Worm (Caenorhabditis elegans) whole organism, L2 larva: ENCODE results near the gene ZK666.11.

Source experiments
- C34F6.9 ChIP-seq: fragments of 150-350 bp; optimal IDR thresholded peaks from 2 replicates; lab custom pipeline; 2014; ENCODE audit warnings: missing biosample characterization, missing genetic modification characterization
- F13H6.1 ChIP-seq: sonication (generic microtip); optimal IDR thresholded peaks from 2 replicates; lab custom pipeline; 2016; ENCODE audit warnings: missing genetic modification characterization, missing compliant biosample characterization
- R02D3.7 ChIP-seq: fragments of 150-350 bp; optimal IDR thresholded peaks from 2 replicates; lab custom pipeline; 2014; ENCODE audit warnings: missing biosample characterization, missing genetic modification characterization
- Y55F3AM.14 ChIP-seq: fragments of 200-800 bp; sonication (Bioruptor generic); optimal IDR thresholded peaks from 2 replicates; lab custom pipeline; 2018; ENCODE audit warnings: mild to moderate bottlenecking, missing genetic modification characterization, missing compliant biosample characterization
- ZK546.5 ChIP-seq: sonication (generic microtip); optimal IDR thresholded peaks from 2 replicates; lab custom pipeline; 2017; ENCODE audit warnings: missing biosample characterization, missing genetic modification characterization
- alr-1 ChIP-seq: fragments of 150-350 bp; optimal IDR thresholded peaks from 2 replicates; lab custom pipeline; 2014; ENCODE audit warnings: missing biosample characterization, missing genetic modification characterization
- aly-2 ChIP-seq: fragments of 150-350 bp; optimal IDR thresholded peaks from 2 replicates; lab custom pipeline; 2014; ENCODE audit warnings: missing biosample characterization, missing genetic modification characterization
- ama-1 ChIP-seq: fragments of 150-350 bp; optimal IDR thresholded peaks from 2 replicates; lab custom pipeline; 2018; ENCODE audit warnings: inconsistent platforms
- blmp-1 ChIP-seq: sonication (generic microtip); optimal IDR thresholded peaks from 2 replicates; lab custom pipeline; 2017; ENCODE audit warnings: missing genetic modification characterization, mild to moderate bottlenecking, missing compliant biosample characterization, antibody characterized with exemption, moderate library complexity; ENCODE audit not compliant: insufficient read depth
- ceh-16 ChIP-seq: fragments of 150-350 bp; optimal IDR thresholded peaks from 2 replicates; lab custom pipeline; 2014; ENCODE audit warnings: missing biosample characterization, missing genetic modification characterization
- ceh-82 ChIP-seq: fragments of 150-350 bp; optimal IDR thresholded peaks from 2 replicates; lab custom pipeline; 2014; ENCODE audit warnings: missing biosample characterization, missing genetic modification characterization
- crh-2 ChIP-seq: sonication (generic microtip); optimal IDR thresholded peaks from 2 replicates; lab custom pipeline; 2017; ENCODE audit warnings: missing biosample characterization, missing genetic modification characterization
- dmd-4 ChIP-seq: sonication (generic microtip); optimal IDR thresholded peaks from 2 replicates; lab custom pipeline; 2017; ENCODE audit warnings: missing biosample characterization, missing genetic modification characterization
- egl-27 ChIP-seq: sonication (generic microtip); optimal IDR thresholded peaks from 3 replicates; lab custom pipeline; 2017; ENCODE audit warnings: missing biosample characterization, missing genetic modification reagents, missing genetic modification characterization
- elt-1 ChIP-seq: fragments of 150-350 bp; optimal IDR thresholded peaks from 2 replicates; lab custom pipeline; 2014; ENCODE audit warnings: missing biosample characterization, missing genetic modification characterization
- elt-3 ChIP-seq: sonication (generic microtip); optimal IDR thresholded peaks from 2 replicates; lab custom pipeline; 2017; ENCODE audit warnings: missing biosample characterization, missing genetic modification characterization
- fos-1 ChIP-seq: fragments of 150-350 bp; optimal IDR thresholded peaks from 2 replicates; lab custom pipeline; 2014; ENCODE audit warnings: missing biosample characterization, missing genetic modification characterization
- gmeb-1 ChIP-seq: fragments of 150-350 bp; optimal IDR thresholded peaks from 2 replicates; lab custom pipeline; 2014; ENCODE audit warnings: missing biosample characterization, missing genetic modification characterization
- lin-11 ChIP-seq: fragments of 150-350 bp; sonication (generic microtip); optimal IDR thresholded peaks from 2 replicates; lab custom pipeline; 2014; ENCODE audit warnings: missing biosample characterization, missing genetic modification characterization, inconsistent platforms, mixed read lengths
- lin-13 ChIP-seq: fragments of 150-350 bp; optimal IDR thresholded peaks from 2 replicates; lab custom pipeline; 2014; ENCODE audit warnings: missing biosample characterization, missing genetic modification reagents, missing genetic modification characterization
- lin-39 ChIP-seq: fragments of 150-350 bp; optimal IDR thresholded peaks from 2 replicates; lab custom pipeline; 2014; ENCODE audit warnings: missing biosample characterization, missing genetic modification reagents, missing genetic modification characterization
- lsy-2 ChIP-seq, 2 experiments: fragments of 150-350 bp in 1 of 2; sonication (generic microtip) in 1 of 2; optimal IDR thresholded peaks; 2 replicates each; lab custom pipeline; 2014 to 2017; ENCODE audit warnings: missing biosample characterization in 2 of 2, missing genetic modification characterization in 2 of 2
- mab-5 ChIP-seq: fragments of 150-350 bp; optimal IDR thresholded peaks from 2 replicates; lab custom pipeline; 2014; ENCODE audit warnings: missing biosample characterization, missing genetic modification characterization
- mbf-1 ChIP-seq: sonication (generic microtip); optimal IDR thresholded peaks from 2 replicates; lab custom pipeline; 2017; ENCODE audit warnings: missing biosample characterization, missing genetic modification characterization
- mdl-1 ChIP-seq, 2 experiments: fragments of 150-350 bp in 1 of 2; sonication (generic microtip) in 1 of 2; optimal IDR thresholded peaks; 2 replicates each; lab custom pipeline; 2017; ENCODE audit warnings: missing biosample characterization in 2 of 2, missing genetic modification characterization in 2 of 2
- nhr-11 ChIP-seq: fragments of 150-350 bp; optimal IDR thresholded peaks from 2 replicates; lab custom pipeline; 2014; ENCODE audit warnings: missing biosample characterization, missing genetic modification characterization
- nhr-12 ChIP-seq: fragments of 150-350 bp; optimal IDR thresholded peaks from 2 replicates; lab custom pipeline; 2014; ENCODE audit warnings: missing biosample characterization, missing genetic modification characterization
- nhr-129 ChIP-seq: fragments of 150-350 bp; optimal IDR thresholded peaks from 2 replicates; lab custom pipeline; 2014; ENCODE audit warnings: missing biosample characterization, missing genetic modification characterization
- nhr-21 ChIP-seq: fragments of 150-350 bp; optimal IDR thresholded peaks from 2 replicates; lab custom pipeline; 2014; ENCODE audit warnings: missing biosample characterization, missing genetic modification characterization
- nhr-23 ChIP-seq: fragments of 150-350 bp; optimal IDR thresholded peaks from 2 replicates; lab custom pipeline; 2014; ENCODE audit warnings: missing biosample characterization, missing genetic modification reagents, missing genetic modification characterization
- nhr-237 ChIP-seq: fragments of 150-350 bp; optimal IDR thresholded peaks from 2 replicates; lab custom pipeline; 2014; ENCODE audit warnings: missing biosample characterization, missing genetic modification characterization
- nhr-25 ChIP-seq: fragments of 150-350 bp; sonication (generic microtip); optimal IDR thresholded peaks from 3 replicates; lab custom pipeline; 2014; ENCODE audit warnings: missing biosample characterization, missing genetic modification characterization
- nhr-6 ChIP-seq: fragments of 150-350 bp; optimal IDR thresholded peaks from 2 replicates; lab custom pipeline; 2014; ENCODE audit warnings: missing biosample characterization, missing genetic modification characterization
- nhr-77 ChIP-seq: fragments of 150-350 bp; optimal IDR thresholded peaks from 2 replicates; lab custom pipeline; 2014; ENCODE audit warnings: missing biosample characterization, missing genetic modification characterization
- peb-1 ChIP-seq: fragments of 150-350 bp; optimal IDR thresholded peaks from 2 replicates; lab custom pipeline; 2014; ENCODE audit warnings: missing biosample characterization, missing genetic modification characterization
- sem-4 ChIP-seq: fragments of 150-350 bp; optimal IDR thresholded peaks from 2 replicates; lab custom pipeline; 2014; ENCODE audit warnings: missing biosample characterization, missing genetic modification reagents, missing genetic modification characterization
- skn-1 ChIP-seq: sonication (generic microtip); optimal IDR thresholded peaks from 2 replicates; lab custom pipeline; 2017; ENCODE audit warnings: missing biosample characterization, missing genetic modification characterization
- sma-3 ChIP-seq: sonication (generic microtip); optimal IDR thresholded peaks from 2 replicates; lab custom pipeline; 2016; ENCODE audit warnings: missing genetic modification reagents, missing genetic modification characterization, missing compliant biosample characterization
- sma-9 ChIP-seq, 2 experiments: fragments of 150-350 bp in 1 of 2; sonication (generic microtip) in 1 of 2; optimal IDR thresholded peaks; 2 replicates each; lab custom pipeline; 2014 to 2016; ENCODE audit warnings: missing genetic modification characterization in 2 of 2, mild to moderate bottlenecking in 1 of 2, missing biosample characterization in 1 of 2, missing compliant biosample characterization in 1 of 2, missing genetic modification reagents in 1 of 2, moderate library complexity in 1 of 2
- unc-39 ChIP-seq: fragments of 150-350 bp; optimal IDR thresholded peaks from 2 replicates; lab custom pipeline; 2014; ENCODE audit warnings: missing biosample characterization, missing genetic modification characterization
- unc-55 ChIP-seq: fragments of 150-350 bp; sonication (generic microtip); optimal IDR thresholded peaks from 3 replicates; lab custom pipeline; 2014; ENCODE audit warnings: missing biosample characterization, missing genetic modification reagents, missing genetic modification characterization
- unc-62 ChIP-seq: fragments of 150-350 bp; optimal IDR thresholded peaks from 2 replicates; lab custom pipeline; 2014; ENCODE audit warnings: missing biosample characterization, missing genetic modification reagents, missing genetic modification characterization
- zag-1 ChIP-seq: fragments of 150-350 bp; optimal IDR thresholded peaks from 2 replicates; lab custom pipeline; 2014; ENCODE audit warnings: missing biosample characterization, missing genetic modification characterization
- ztf-1 ChIP-seq: fragments of 200-800 bp; sonication (Bioruptor generic); conservative IDR thresholded peaks from 2 replicates; pipeline ENCODE4 v1.3.6; 2022; ENCODE audit warnings: missing genetic modification characterization, missing compliant biosample characterization
- ztf-11 ChIP-seq: sonication (generic microtip); optimal IDR thresholded peaks from 2 replicates; lab custom pipeline; 2017; ENCODE audit warnings: missing biosample characterization, missing genetic modification characterization
- ztf-4 ChIP-seq: fragments of 150-350 bp; optimal IDR thresholded peaks from 2 replicates; lab custom pipeline; 2014; ENCODE audit warnings: missing biosample characterization, missing genetic modification characterization

ZK666.11 gene

ce11 chrII:10446300-10446699, 36.0 kb upstream of the ZK666.11 start (continued):
- TF ChIP-seq skn-1 (tag; lab: Kevin White, UChicago) (no peak), sma-9 (GFP tag; optimal IDR thresholded peaks at IDR 0.05; lab: Kevin White, UChicago) (peak; percentile 86), sma-9 (tag; optimal IDR thresholded peaks at IDR 0.05; lab: Kevin White, UChicago) (no peak), mdl-1 (tag; optimal IDR thresholded peaks at IDR 0.05; lab: Kevin White, UChicago) (no peak), ztf-1 (GFP tag; lab: Robert Waterston, UW) (no peak), alr-1 (no peak)

ce11 chrII:10446814-10447213, 35.5 kb upstream of the ZK666.11 start:
- TF ChIP-seq ZK546.5 (tag; lab: Kevin White, UChicago) (no peak), ceh-82 (no peak), nhr-11 (tag; lab: Kevin White, UChicago) (peak; percentile 3), unc-62 (GFP tag; lab: Kevin White, UChicago) (no peak), nhr-77 (tag; lab: Kevin White, UChicago) (no peak), sma-3 (no peak), ztf-11 (tag; lab: Kevin White, UChicago) (no peak)

- TF ChIP-seq nhr-21 (peak; percentile 83), mab-5 (tag; lab: Kevin White, UChicago) (no peak), mbf-1 (tag; lab: Kevin White, UChicago) (no peak), dmd-4 (tag; lab: Kevin White, UChicago) (no peak), nhr-11 (tag; lab: Kevin White, UChicago) (no peak), skn-1 (tag; lab: Kevin White, UChicago) (no peak), ztf-11 (tag; lab: Kevin White, UChicago) (no peak), sma-9 (GFP tag; optimal IDR thresholded peaks at IDR 0.05; lab: Kevin White, UChicago) (peak; percentile 79), sma-9 (tag; optimal IDR thresholded peaks at IDR 0.05; lab: Kevin White, UChicago) (no peak), nhr-129 (tag; lab: Kevin White, UChicago) (peak; percentile 56), sma-3 (peak; percentile 62), elt-1 (tag; lab: Kevin White, UChicago) (no peak), nhr-25 (peak; percentile 88), sem-4 (tag; lab: Kevin White, UChicago) (no peak), lsy-2 (tag; optimal IDR thresholded peaks at IDR 0.05; lab: Kevin White, UChicago) (peak in 1 of 2 experiments; percentile 32), nhr-12 (tag; lab: Kevin White, UChicago) (no peak), ceh-16 (tag; lab: Kevin White, UChicago) (no peak), fos-1 (tag; lab: Kevin White, UChicago) (peak; percentile 85), lin-39 (no peak), elt-3 (tag; lab: Kevin White, UChicago) (no peak), ztf-1 (GFP tag; lab: Robert Waterston, UW) (no peak), blmp-1 (tag; lab: Kevin White, UChicago) (peak; percentile 45), nhr-237 (tag; lab: Kevin White, UChicago) (no peak), lin-11 (tag; lab: Kevin White, UChicago) (no peak), unc-39 (tag; lab: Kevin White, UChicago) (no peak), F13H6.1 (tag; lab: Kevin White, UChicago) (peak; percentile 12), nhr-6 (no peak), nhr-77 (tag; lab: Kevin White, UChicago) (no peak), zag-1 (tag; lab: Kevin White, UChicago) (no peak), C34F6.9 (tag; lab: Kevin White, UChicago) (peak; percentile 32), egl-27 (no peak), Y55F3AM.14 (peak; percentile 55), nhr-23 (no peak), unc-62 (GFP tag; lab: Kevin White, UChicago) (no peak), mdl-1 (tag; optimal IDR thresholded peaks at IDR 0.05; lab: Kevin White, UChicago) (peak in 1 of 2 experiments; percentile 68), ZK546.5 (tag; lab: Kevin White, UChicago) (no peak), ama-1 (peak; percentile 6), unc-55 (GFP tag; lab: Kevin White, UChicago) (no peak), R02D3.7 (tag; lab: Kevin White, UChicago) (no peak), crh-2 (tag; lab: Kevin White, UChicago) (peak; percentile 60), alr-1 (no peak), ceh-82 (no peak), aly-2 (tag; lab: Kevin White, UChicago) (no peak), lin-13 (GFP tag; lab: Kevin White, UChicago) (no peak), ztf-4 (tag; lab: Kevin White, UChicago) (no peak), gmeb-1 (tag; lab: Kevin White, UChicago) (peak; percentile 71), peb-1 (no peak)
Measured at ce11 chrII:10447348-10448316, 34.7 kb upstream of the ZK666.11 start, which contains the start of gene ZK673.2. Gene ZK673.2, plus strand, starts transcription at chrII:10448266.
